Fruit fly (Drosophila melanogaster): Measurements from ENCODE around the gene Sfp78E.
A peak's percentile ranks its signal among the peaks of the same experiment; 100 is the strongest.

Gene Sfp78E

dm6 chr3L:21683942-21684341 lies at the start of gene Sfp78E:
Sfp78E (minus strand) TSS chr3L:21684042.
- TF ChIP-seq noc (tag; optimal IDR thresholded peaks at IDR 0.05), result no peak

DNA sequence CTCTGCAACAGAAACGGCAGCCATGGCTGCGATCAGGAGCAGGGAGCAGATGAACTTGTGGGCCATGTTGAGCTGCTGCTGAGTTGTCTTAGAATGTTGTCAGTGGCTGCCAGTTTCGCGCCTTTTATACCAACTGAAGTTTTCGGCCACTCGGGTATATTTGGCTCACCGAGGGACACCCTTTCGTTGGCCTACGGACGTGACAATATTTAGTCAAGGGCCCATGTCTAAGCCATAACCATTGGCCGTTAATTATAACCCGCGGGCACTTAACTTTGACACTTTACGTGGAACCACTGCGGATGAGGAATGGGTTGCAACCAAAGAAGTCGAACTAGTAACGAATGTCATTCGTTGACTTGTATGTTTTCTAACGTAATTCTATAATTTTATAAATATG lies 49.5 kb upstream of the Sfp78E start, which contains the start of gene CG14568:
CG14568 (minus strand) TSS at position 101 of the 400 bp plus-strand sequence.
- TF ChIP-seq noc (tag; optimal IDR thresholded peaks at IDR 0.05), result no peak

DNA sequence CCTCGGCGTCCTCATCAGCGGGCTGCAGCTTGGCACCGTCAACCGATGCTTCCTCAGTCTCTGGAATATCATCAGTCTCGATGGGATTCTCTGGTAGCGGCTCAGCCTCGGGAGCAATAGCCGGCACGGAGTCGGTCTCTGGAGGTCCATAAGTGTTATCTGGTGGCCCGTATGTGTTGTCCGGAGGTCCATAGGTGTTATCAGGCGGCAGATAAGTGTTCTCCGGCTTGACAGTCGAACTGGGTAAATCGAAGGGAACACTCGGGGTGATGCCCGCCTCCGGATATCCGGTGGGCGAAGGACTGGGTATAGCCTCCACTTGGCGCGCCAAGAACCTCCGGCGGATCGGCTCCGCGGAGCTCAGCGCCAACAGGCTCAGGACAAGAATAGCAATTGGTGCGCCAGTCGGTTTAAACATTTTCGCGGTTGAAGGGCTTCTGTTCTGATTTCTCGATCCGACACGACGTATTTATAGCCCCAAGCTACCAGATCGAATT lies 47.3 kb upstream of the Sfp78E start, which contains the start of gene CG14569:
CG14569 (minus strand) TSS at position 447 of the 497 bp plus-strand sequence.
- no peak for TF ChIP-seq noc (tag; optimal IDR thresholded peaks at IDR 0.05)

dm6 chr3L:21730354-21730753 lies 46.5 kb upstream of the Sfp78E start, which contains the start of gene CG14570:
CG14570 (minus strand) TSS chr3L:21730454.
- TF ChIP-seq noc (tag; optimal IDR thresholded peaks at IDR 0.05), result no peak

dm6 chr3L:21728616-21729047 lies 44.8 kb upstream of the Sfp78E start, which contains the start of the genes CG11247 and Polr2H:
CG11247 (minus strand) TSS chr3L:21728806.
Polr2H (plus strand) TSS chr3L:21728932.
- TF ChIP-seq noc (tag; optimal IDR thresholded peaks at IDR 0.05), result peak; percentile 62

DNA sequence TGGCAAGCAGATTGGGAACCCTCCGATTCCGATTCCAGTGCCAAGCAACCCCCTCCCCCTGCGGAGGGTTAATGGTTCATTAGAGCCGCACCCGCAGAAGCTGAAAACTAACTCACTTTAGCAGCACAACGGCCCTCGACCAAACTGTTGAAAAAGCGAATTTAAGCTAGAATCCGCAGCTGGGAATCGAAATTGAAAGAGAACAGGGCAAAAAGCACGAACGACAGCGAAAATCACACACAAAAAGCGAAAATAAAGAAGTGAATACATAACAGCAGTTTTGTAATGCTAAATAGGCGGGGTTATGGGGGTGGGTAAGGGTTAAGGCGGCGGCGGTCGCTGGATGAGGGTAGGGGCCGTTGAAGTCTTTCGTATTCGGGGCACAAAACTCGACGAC lies 43.9 kb upstream of the Sfp78E start:
- no peak for TF ChIP-seq noc (tag; optimal IDR thresholded peaks at IDR 0.05)

- no peak for TF ChIP-seq noc (tag; optimal IDR thresholded peaks at IDR 0.05)
Measured at dm6 chr3L:21727013-21727727, 43.3 kb upstream of the Sfp78E start.

DNA sequence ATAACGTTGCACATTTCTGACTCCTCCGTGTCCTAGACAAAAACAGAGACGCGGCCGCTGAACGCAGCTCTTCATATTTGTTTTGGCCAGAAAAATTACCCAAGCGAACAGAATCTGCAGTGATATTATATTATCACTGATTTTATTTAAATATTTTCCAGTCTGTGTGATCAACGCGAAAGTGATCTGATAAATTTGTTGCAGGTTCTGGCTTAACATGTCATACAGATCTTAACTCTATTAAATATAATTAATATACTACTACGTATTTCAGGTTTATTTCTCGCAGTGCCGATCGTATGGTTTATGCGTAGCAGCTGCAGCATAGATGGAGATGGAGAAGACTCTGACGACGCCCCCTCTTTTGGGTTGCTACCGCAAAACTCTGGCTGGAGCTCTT lies 37.0 kb upstream of the Sfp78E start:
- TF ChIP-seq noc (tag; optimal IDR thresholded peaks at IDR 0.05), result no peak

DNA sequence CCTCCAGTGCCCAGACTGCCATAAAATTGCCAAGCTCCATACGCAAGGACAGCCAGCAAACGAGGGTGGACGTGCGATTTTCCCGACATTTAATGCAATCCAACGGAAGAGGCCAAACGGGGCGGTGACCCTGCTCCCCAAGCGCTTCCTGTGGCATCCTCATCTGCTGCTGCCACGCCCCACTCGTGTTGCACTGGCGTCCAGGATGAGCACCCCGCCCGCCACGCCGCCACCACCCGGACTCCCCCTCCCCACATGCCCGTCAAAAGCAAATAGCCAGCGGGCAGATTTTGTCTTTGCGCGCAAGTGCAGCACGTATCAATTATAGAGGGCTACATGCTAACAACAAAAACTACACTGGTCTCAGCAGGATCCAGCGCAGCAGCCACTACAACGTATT lies 34.4 kb upstream of the Sfp78E start:
- no peak for TF ChIP-seq noc (tag; optimal IDR thresholded peaks at IDR 0.05)

- no peak for TF ChIP-seq noc (tag; optimal IDR thresholded peaks at IDR 0.05)
Measured at dm6 chr3L:21715974-21716373, 32.1 kb upstream of the Sfp78E start.

dm6 chr3L:21709785-21710591 lies 26.1 kb upstream of the Sfp78E start:
- TF ChIP-seq noc (tag; optimal IDR thresholded peaks at IDR 0.05), result no peak

DNA sequence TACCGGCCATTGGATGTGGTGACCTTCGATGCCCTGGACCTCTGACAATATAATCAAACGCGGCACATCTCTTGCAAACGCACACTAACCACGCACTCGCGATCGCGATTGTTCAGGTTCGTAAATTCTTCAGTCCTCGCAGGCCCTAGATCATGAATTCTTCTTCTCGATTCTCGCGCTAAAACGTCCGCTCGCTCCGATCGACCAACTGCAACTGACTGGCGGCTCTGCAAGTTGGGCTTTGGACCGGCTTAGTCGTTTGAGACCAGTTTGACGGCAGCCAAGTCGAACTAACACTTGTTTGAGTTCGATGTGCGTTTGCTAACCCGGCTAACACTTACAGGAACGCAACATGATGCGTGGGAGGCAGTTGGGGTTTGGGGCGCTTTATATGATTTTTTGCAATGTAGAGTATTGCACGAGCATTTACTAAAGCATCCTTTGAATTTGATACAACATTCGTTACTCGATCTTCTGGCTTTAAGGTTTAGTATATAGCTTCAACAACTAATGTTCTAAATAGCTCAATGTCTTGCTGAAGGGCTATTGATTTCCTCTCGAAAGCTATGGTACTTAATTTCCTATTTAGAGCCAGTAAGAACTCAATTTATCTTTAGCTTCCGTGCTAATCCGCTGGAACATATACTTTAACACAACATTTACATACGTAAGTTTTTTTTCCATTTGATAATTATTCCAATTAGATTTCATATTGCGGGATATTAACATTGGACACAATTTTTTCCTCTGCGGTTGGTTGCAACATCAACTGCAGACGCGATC lies 22.5 kb upstream of the Sfp78E start, which contains the start of gene CG32447:
CG32447 (minus strand) TSS at position 222 of the 783 bp plus-strand sequence.
- no peak for TF ChIP-seq noc (tag; optimal IDR thresholded peaks at IDR 0.05)

DNA sequence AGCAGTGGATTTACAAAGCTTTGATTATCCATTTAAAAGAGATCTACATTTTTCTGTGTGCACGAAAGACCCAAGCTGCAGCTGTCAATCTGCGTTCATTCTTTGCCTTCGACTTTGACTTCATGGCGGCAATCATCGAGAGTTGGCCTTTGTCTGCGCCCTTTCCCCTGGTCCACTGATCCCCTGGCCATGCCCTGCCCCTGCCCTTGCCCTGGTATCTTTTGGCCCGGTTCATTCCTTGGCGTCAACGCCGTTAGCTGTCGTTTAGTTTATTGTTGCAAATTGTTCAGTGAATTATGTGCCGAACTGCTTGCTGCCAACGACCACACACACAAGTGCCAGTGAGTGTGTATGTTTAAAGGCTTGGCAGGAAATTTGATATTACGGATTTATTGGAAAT lies 17.1 kb upstream of the Sfp78E start:
- TF ChIP-seq noc (tag; optimal IDR thresholded peaks at IDR 0.05), result no peak

DNA sequence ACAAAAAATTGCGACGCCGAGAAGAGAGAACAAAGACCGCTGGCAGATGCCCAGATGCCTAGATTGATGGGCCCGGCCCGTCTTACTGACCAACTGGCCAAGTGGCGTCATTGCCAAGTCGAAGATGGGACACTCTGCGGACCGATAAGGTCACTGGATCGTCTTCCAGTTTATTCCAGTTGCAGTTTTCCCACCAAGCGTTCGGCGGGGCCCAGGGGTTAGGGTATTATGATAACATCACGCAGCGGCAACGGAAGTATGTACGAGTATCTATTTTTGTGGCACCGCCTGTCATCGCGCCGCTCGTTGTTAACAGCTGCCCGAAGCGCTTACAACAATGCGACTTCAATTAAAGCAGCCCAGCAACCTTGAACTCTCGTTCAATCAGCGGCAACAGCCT lies 16.2 kb upstream of the Sfp78E start:
- TF ChIP-seq noc (tag; optimal IDR thresholded peaks at IDR 0.05), result no peak

- TF ChIP-seq noc (tag; optimal IDR thresholded peaks at IDR 0.05), result no peak
Measured at dm6 chr3L:21694647-21695046, 10.8 kb upstream of the Sfp78E start.

Data from whole organism, larva.